Fruit fly (Drosophila melanogaster): ENCODE results near the gene Cby.

DNA sequence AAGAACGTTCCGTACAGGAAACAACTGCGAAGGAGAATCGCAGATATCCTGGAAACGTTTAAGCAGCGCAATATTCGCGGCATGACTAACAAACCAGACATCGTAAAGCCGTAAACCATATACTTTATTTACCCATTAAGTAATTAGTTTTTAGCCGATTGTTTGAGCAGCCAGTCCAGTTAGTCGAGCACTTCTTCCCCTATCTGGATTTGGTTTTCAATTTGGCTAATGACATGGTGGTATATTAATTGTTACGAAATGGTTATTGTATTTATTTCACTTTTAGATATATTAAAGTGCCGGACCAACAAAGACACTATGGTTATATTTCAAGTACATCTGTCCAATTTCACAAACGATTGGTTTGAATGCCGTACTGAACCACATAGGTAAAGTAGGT lies 24.1 kb upstream of the Cby start, which contains the start of gene Gr93b:
- TF ChIP-seq usp (GFP tag; optimal IDR thresholded peaks at IDR 0.05) (no peak), EcR (GFP tag; optimal IDR thresholded peaks at IDR 0.05) (no peak), pan (optimal IDR thresholded peaks at IDR 0.05) (no peak), CG8478 (optimal IDR thresholded peaks at IDR 0.05) (no peak), psq (optimal IDR thresholded peaks at IDR 0.05) (no peak)

Measured in whole organism.